Worm (Caenorhabditis elegans): ENCODE results near the gene Y73F8A.36.

DNA sequence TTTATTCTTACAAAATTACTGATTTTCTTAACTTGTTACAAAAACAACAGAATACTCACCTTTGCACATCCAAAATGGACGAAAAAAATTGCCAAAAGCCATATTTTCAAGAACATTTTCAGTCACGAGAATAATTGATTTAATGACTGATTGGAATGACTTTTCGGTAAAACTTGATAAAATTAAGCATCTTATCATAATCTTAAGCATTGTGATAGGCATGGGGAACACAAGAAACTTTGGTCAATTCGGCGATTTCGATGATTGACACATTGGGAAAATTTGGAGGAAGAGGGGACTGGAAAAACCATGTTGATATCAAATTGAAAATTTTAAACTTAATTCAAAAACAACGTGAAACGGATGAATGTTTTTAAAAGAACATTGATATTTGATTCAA is 30.3 kb upstream of the Y73F8A.36 start, which contains the start of gene Y40H7A.10:
- TF ChIP-seq him-1 (tag; optimal IDR thresholded peaks at IDR 0.05) = no peak
- TF ChIP-seq dao-5 (tag; optimal IDR thresholded peaks at IDR 0.05) = no peak
- TF ChIP-seq W03F9.2 (tag; optimal IDR thresholded peaks at IDR 0.05) = no peak

Data from whole organism, L4/young adult.